Worm (Caenorhabditis elegans) whole organism, mixed stage, embryonic: ENCODE measurements around the gene Y46H3A.5.
"Not testable (repeated sequence)": the region's sequence is repeated elsewhere in the genome, so short reads cannot be mapped to it uniquely, and the experiment has no call there.

Experiments used
- M03D4.4 ChIP-seq: sonication (generic microtip); optimal IDR thresholded peaks from 2 replicates; lab custom pipeline; 2017; ENCODE audit warnings: mild to moderate bottlenecking, missing genetic modification characterization, missing compliant biosample characterization
- bed-3 ChIP-seq: fragments of 200-800 bp; sonication (Bioruptor generic); optimal IDR thresholded peaks from 3 replicates; lab custom pipeline; 2018; ENCODE audit warnings: mild to moderate bottlenecking, missing genetic modification characterization, moderate library complexity, missing compliant biosample characterization
- blmp-1 ChIP-seq: fragments of 150-350 bp; optimal IDR thresholded peaks from 2 replicates; lab custom pipeline; 2014; ENCODE audit warnings: missing biosample characterization, missing genetic modification characterization
- ceh-43 ChIP-seq: fragments of 200-800 bp; sonication (Bioruptor generic); optimal IDR thresholded peaks from 2 replicates; lab custom pipeline; 2018; ENCODE audit warnings: mild to moderate bottlenecking, missing genetic modification characterization, moderate library complexity, missing compliant biosample characterization
- ceh-83 ChIP-seq: fragments of 200-800 bp; sonication (Bioruptor generic); optimal IDR thresholded peaks from 2 replicates; lab custom pipeline; 2018; ENCODE audit warnings: mild to moderate bottlenecking, missing genetic modification characterization, missing compliant biosample characterization
- ces-1 ChIP-seq: fragments of 150-350 bp; optimal IDR thresholded peaks from 2 replicates; lab custom pipeline; 2014; ENCODE audit warnings: missing biosample characterization, missing genetic modification reagents, missing genetic modification characterization
- cnd-1 ChIP-seq: fragments of 200-800 bp; sonication (Bioruptor generic); optimal IDR thresholded peaks from 2 replicates; lab custom pipeline; 2018; ENCODE audit warnings: mild to moderate bottlenecking, missing genetic modification characterization, missing compliant biosample characterization
- drap-1 ChIP-seq: fragments of 200-800 bp; sonication (Bioruptor generic); optimal IDR thresholded peaks from 3 replicates; lab custom pipeline; 2018; ENCODE audit warnings: mild to moderate bottlenecking, missing genetic modification characterization, missing compliant biosample characterization
- elt-1 ChIP-seq: sonication (generic microtip); optimal IDR thresholded peaks from 2 replicates; lab custom pipeline; 2017; ENCODE audit warnings: missing genetic modification characterization, mild to moderate bottlenecking, missing compliant biosample characterization, antibody characterized with exemption, moderate library complexity, borderline replicate concordance; ENCODE audit not compliant: insufficient read depth
- elt-3 ChIP-seq: fragments of 150-350 bp; optimal IDR thresholded peaks from 2 replicates; lab custom pipeline; 2014; ENCODE audit warnings: missing biosample characterization, missing genetic modification characterization
- flh-1 ChIP-seq: fragments of 200-800 bp; sonication (Bioruptor generic); optimal IDR thresholded peaks from 2 replicates; lab custom pipeline; 2018; ENCODE audit warnings: mild to moderate bottlenecking, missing genetic modification characterization, moderate library complexity, missing compliant biosample characterization
- ham-2 ChIP-seq: fragments of 200-800 bp; sonication (Bioruptor generic); optimal IDR thresholded peaks from 2 replicates; lab custom pipeline; 2018; ENCODE audit warnings: mild to moderate bottlenecking, missing genetic modification characterization, missing compliant biosample characterization
- hlh-1 ChIP-seq: fragments of 150-350 bp; optimal IDR thresholded peaks from 2 replicates; lab custom pipeline; 2014; ENCODE audit warnings: missing biosample characterization, missing genetic modification reagents, missing genetic modification characterization
- lin-13 ChIP-seq: fragments of 150-350 bp; optimal IDR thresholded peaks from 2 replicates; lab custom pipeline; 2014; ENCODE audit warnings: missing biosample characterization, missing genetic modification characterization
- lin-32 ChIP-seq: fragments of 200-800 bp; sonication (Bioruptor generic); optimal IDR thresholded peaks from 2 replicates; lab custom pipeline; 2018; ENCODE audit warnings: mild to moderate bottlenecking, missing genetic modification characterization, missing compliant biosample characterization
- lsy-2 ChIP-seq: fragments of 150-350 bp; optimal IDR thresholded peaks from 2 replicates; lab custom pipeline; 2014; ENCODE audit warnings: missing biosample characterization, missing genetic modification characterization
- mab-5 ChIP-seq: fragments of 150-350 bp; optimal IDR thresholded peaks from 2 replicates; lab custom pipeline; 2014; ENCODE audit warnings: missing biosample characterization, missing genetic modification characterization
- mls-2 ChIP-seq: sonication (generic microtip); optimal IDR thresholded peaks from 2 replicates; lab custom pipeline; 2016; ENCODE audit warnings: mild to moderate bottlenecking, missing genetic modification characterization, moderate library complexity, missing compliant biosample characterization
- nhr-2 ChIP-seq: fragments of 150-350 bp; optimal IDR thresholded peaks from 2 replicates; lab custom pipeline; 2014; ENCODE audit warnings: missing biosample characterization, missing genetic modification characterization
- nhr-237 ChIP-seq: fragments of 150-350 bp; optimal IDR thresholded peaks from 2 replicates; lab custom pipeline; 2014; ENCODE audit warnings: missing biosample characterization, missing genetic modification characterization
- nhr-76 ChIP-seq: sonication (generic microtip); optimal IDR thresholded peaks from 2 replicates; lab custom pipeline; 2017; ENCODE audit warnings: missing biosample characterization, missing genetic modification characterization
- pha-4 ChIP-seq: fragments of 150-350 bp; optimal IDR thresholded peaks from 2 replicates; lab custom pipeline; 2018; ENCODE audit warnings: missing biosample characterization, missing genetic modification reagents, missing genetic modification characterization
- snpc-4 ChIP-seq: fragments of 150-350 bp; optimal IDR thresholded peaks from 2 replicates; lab custom pipeline; 2014; ENCODE audit warnings: missing biosample characterization, missing genetic modification characterization
- sptf-1 ChIP-seq: sonication (generic microtip); optimal IDR thresholded peaks from 2 replicates; lab custom pipeline; 2017; ENCODE audit warnings: mild to moderate bottlenecking, missing genetic modification characterization, moderate library complexity, missing compliant biosample characterization
- tbx-8 ChIP-seq: fragments of 200-800 bp; sonication (Bioruptor generic); optimal IDR thresholded peaks from 2 replicates; lab custom pipeline; 2018; ENCODE audit warnings: mild to moderate bottlenecking, missing genetic modification characterization, moderate library complexity, missing compliant biosample characterization
- unc-39 ChIP-seq: fragments of 150-350 bp; optimal IDR thresholded peaks from 2 replicates; lab custom pipeline; 2014; ENCODE audit warnings: missing biosample characterization, missing genetic modification characterization
- zip-8 ChIP-seq: fragments of 150-350 bp; optimal IDR thresholded peaks from 2 replicates; lab custom pipeline; 2014; ENCODE audit warnings: missing biosample characterization, missing genetic modification characterization
- ztf-11 ChIP-seq: fragments of 150-350 bp; optimal IDR thresholded peaks from 2 replicates; lab custom pipeline; 2014; ENCODE audit warnings: missing biosample characterization, missing genetic modification characterization

Gene Y46H3A.5

ce11 chrV:1814784-1815183 is at the start of gene Y46H3A.5:
TSS of gene Y46H3A.5 (minus strand) at chrV:1814884.
- TF ChIP-seq ces-1 (GFP tag; lab: Kevin White, UChicago); lin-13; zip-8 (tag; lab: Kevin White, UChicago): not testable (repeated sequence)

- TF ChIP-seq ces-1 (GFP tag; lab: Kevin White, UChicago) (peak; percentile 82), nhr-237 (no peak)
Measured at ce11 chrV:1862954-1863353, 48.3 kb upstream of the Y46H3A.5 start.

ce11 chrV:1857840-1858239 is 43.2 kb upstream of the Y46H3A.5 start:
- TF ChIP-seq mls-2 (no peak), elt-1 (tag; lab: Kevin White, UChicago) (no peak), blmp-1 (no peak), tbx-8 (GFP tag; lab: Kevin White, UChicago) (no peak), elt-3 (tag; lab: Kevin White, UChicago) (no peak), flh-1 (GFP tag; lab: Kevin White, UChicago) (no peak), drap-1 (no peak), cnd-1 (tag; lab: Kevin White, UChicago) (no peak), sptf-1 (tag; lab: Kevin White, UChicago) (no peak), ham-2 (no peak), snpc-4 (tag; lab: Kevin White, UChicago) (no peak), ces-1 (GFP tag; lab: Kevin White, UChicago) (no peak), lsy-2 (tag; lab: Kevin White, UChicago) (no peak), ceh-43 (GFP tag; lab: Kevin White, UChicago) (no peak), pha-4 (no peak), nhr-76 (no peak), mab-5 (tag; lab: Kevin White, UChicago) (no peak)

ce11 chrV:1856176-1856575 is 41.5 kb upstream of the Y46H3A.5 start, which contains the start of gene T10B5.10:
TSS of gene T10B5.10 (minus strand) at chrV:1856276.
- TF ChIP-seq elt-1 (tag; lab: Kevin White, UChicago) = no peak
- TF ChIP-seq lsy-2 (tag; lab: Kevin White, UChicago) = no peak
- TF ChIP-seq blmp-1 = no peak
- no peak for TF ChIP-seq elt-3 (tag; lab: Kevin White, UChicago)
- TF ChIP-seq zip-8 (tag; lab: Kevin White, UChicago) = no peak
- TF ChIP-seq nhr-2 (tag; lab: Kevin White, UChicago) = no peak
- TF ChIP-seq M03D4.4 (tag; lab: Kevin White, UChicago) = no peak
- TF ChIP-seq ham-2 = no peak
- no peak for TF ChIP-seq mls-2
- TF ChIP-seq bed-3 (GFP tag; lab: Kevin White, UChicago) = no peak
- no peak for TF ChIP-seq nhr-76
- no peak for TF ChIP-seq unc-39 (tag; lab: Kevin White, UChicago)
- TF ChIP-seq pha-4 = no peak
- no peak for TF ChIP-seq nhr-237
- TF ChIP-seq lin-32 (GFP tag; lab: Kevin White, UChicago) = no peak
- TF ChIP-seq ceh-43 (GFP tag; lab: Kevin White, UChicago) = no peak
- no peak for TF ChIP-seq hlh-1 (tag; lab: Kevin White, UChicago)
- no peak for TF ChIP-seq sptf-1 (tag; lab: Kevin White, UChicago)
- no peak for TF ChIP-seq ztf-11 (tag; lab: Kevin White, UChicago)
- TF ChIP-seq ceh-83 = no peak
- TF ChIP-seq, all 35 proteins: peak for 0

ce11 chrV:1855087-1855486 is 40.4 kb upstream of the Y46H3A.5 start:
- TF ChIP-seq sptf-1 (tag; lab: Kevin White, UChicago) = no peak
- no peak for TF ChIP-seq unc-39 (tag; lab: Kevin White, UChicago)
- TF ChIP-seq M03D4.4 (tag; lab: Kevin White, UChicago) = no peak
- TF ChIP-seq snpc-4 (tag; lab: Kevin White, UChicago) = no peak
- TF ChIP-seq flh-1 (GFP tag; lab: Kevin White, UChicago) = no peak
- no peak for TF ChIP-seq lsy-2 (tag; lab: Kevin White, UChicago)
- no peak for TF ChIP-seq elt-3 (tag; lab: Kevin White, UChicago)
- TF ChIP-seq elt-1 (tag; lab: Kevin White, UChicago) = no peak
- TF ChIP-seq drap-1 = no peak
- TF ChIP-seq mab-5 (tag; lab: Kevin White, UChicago) = no peak

- TF ChIP-seq sptf-1 (tag; lab: Kevin White, UChicago) = peak; percentile 25
Measured at ce11 chrV:1849992-1850391, 35.3 kb upstream of the Y46H3A.5 start.
